Worm (Caenorhabditis elegans) whole organism, dauer: ENCODE data around the gene C26D10.6.

Experiments
- unc-62 ChIP-seq: sonication (generic microtip); optimal IDR thresholded peaks from 2 replicates; lab custom pipeline; 2017; ENCODE audit warnings: missing biosample characterization, missing genetic modification reagents, missing genetic modification characterization

Gene C26D10.6

ce11 chrII:8354233-8354750, at the start of gene C26D10.6:
Gene C26D10.6, minus strand, starts transcription at chrII:8354700.
- TF ChIP-seq unc-62 (GFP tag; lab: Kevin White, UChicago) = no peak

ce11 chrII:8399997-8400396, 45.5 kb upstream of the C26D10.6 start:
- TF ChIP-seq unc-62 (GFP tag; lab: Kevin White, UChicago) = no peak

DNA sequence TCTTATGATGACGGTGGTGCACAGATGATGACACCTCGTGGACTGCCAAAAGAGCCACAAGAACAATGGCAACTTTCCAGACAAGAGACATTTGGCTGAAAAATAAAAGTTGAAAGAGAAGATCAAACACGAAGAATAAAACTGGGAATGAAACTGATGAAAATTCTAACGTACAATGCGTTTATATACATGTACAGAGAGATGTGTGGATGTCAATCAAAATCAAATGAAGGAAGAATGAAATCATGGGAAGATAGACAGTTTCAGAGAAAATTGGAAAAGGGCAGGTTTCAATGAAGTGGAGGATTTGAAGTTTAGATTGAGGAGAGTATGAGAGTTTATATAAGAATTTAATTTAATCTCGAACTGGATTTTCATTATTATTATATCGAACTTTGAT, 44.6 kb upstream of the C26D10.6 start, which contains the start of gene dod-23:
Gene dod-23 (minus strand): TSS at position 101 of the 400 bp plus-strand sequence.
- no peak for TF ChIP-seq unc-62 (GFP tag; lab: Kevin White, UChicago)

- TF ChIP-seq unc-62 (GFP tag; lab: Kevin White, UChicago) = no peak
Observed at ce11 chrII:8396041-8396440, 41.5 kb upstream of the C26D10.6 start, which contains the start of gene F49E12.7. Gene F49E12.7, minus strand, starts transcription at chrII:8396141.

DNA sequence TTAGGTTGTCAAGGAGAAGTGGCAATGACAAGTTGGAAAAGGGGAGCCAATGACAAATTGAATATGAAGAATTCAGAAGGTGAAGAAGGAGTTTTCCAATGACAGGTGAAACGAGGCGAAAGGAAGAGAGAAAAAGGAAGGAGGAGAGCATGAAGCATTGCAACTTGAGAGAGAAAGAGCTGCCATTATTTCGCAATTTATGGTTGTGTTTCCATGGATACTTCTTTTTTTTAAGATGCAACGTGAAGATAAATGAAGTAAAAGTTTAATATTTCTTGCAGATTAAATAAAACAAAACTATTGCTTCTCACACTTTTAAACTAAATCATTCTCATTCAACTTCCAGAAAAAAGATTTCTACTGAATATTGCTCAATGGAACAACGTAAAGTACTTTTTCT, 39.7 kb upstream of the C26D10.6 start, which contains the start of gene F49E12.8:
Gene F49E12.8 (minus strand): TSS at position 101 of the 400 bp plus-strand sequence.
- no peak for TF ChIP-seq unc-62 (GFP tag; lab: Kevin White, UChicago)

DNA sequence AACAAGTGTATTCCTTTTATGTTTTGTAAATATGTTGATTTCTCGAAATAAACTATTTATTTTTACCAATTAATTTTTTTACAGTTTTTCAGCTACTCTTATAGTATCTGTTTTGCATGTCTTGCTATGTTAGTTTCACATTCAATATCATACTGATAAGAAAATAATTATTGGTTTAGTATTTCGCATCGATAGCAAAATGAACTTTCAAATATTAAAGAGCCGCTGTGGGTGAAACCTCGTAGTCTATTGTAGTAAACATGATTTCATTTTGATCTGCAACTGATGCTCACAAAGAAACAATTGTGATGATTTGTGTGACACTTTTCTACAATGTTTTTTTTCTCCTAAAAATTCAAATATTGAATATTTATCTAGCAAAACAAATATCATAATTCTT, 37.7 kb upstream of the C26D10.6 start:
- TF ChIP-seq unc-62 (GFP tag; lab: Kevin White, UChicago) = no peak

DNA sequence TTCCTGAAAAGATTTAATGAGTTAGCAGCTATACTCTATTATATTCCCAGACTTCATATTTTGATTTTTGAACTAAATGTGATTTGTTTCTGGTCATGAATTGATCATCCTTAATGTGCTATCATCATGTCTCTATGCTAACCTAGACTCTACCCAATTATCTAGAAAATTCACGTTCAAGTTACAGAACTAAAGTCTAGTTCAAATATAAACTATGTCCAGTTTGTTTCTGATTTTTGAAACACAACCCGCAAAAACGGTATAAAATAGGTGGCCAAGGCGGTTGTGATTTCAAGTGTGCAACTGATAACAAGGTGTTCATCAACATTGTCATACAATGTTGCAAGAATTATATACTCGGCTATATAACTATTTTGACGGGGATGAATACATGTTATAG, 36.3 kb upstream of the C26D10.6 start, which contains the start of gene F49E12.10:
Gene F49E12.10 (plus strand): TSS at position 301 of the 400 bp plus-strand sequence.
- no peak for TF ChIP-seq unc-62 (GFP tag; lab: Kevin White, UChicago)

- TF ChIP-seq unc-62 (GFP tag; lab: Kevin White, UChicago) = no peak
Observed at ce11 chrII:8388001-8388513, 33.6 kb upstream of the C26D10.6 start, which contains the start of gene drd-1. Gene drd-1, plus strand, starts transcription at chrII:8388051.

DNA sequence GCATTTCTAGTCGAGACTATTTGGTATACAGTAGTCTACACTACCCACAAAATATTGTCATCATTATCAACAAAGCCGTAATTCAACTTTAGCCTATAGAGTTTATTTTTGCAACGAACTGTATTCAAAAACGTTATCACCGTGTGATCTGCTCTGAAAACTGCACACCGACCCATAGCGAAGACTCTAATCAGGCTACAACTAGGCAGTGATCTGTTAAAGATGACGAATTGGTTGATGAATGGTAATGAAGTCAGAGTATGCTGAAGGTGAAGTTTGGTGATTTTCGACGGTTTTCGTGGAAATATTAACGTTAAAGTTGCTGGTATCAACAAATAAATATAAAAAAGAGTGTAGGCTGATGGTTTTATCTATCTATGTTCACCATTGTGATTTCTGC, 32.4 kb upstream of the C26D10.6 start:
- TF ChIP-seq unc-62 (GFP tag; lab: Kevin White, UChicago) = no peak

ce11 chrII:8385561-8385960, 31.1 kb upstream of the C26D10.6 start:
- TF ChIP-seq unc-62 (GFP tag; lab: Kevin White, UChicago) = no peak

DNA sequence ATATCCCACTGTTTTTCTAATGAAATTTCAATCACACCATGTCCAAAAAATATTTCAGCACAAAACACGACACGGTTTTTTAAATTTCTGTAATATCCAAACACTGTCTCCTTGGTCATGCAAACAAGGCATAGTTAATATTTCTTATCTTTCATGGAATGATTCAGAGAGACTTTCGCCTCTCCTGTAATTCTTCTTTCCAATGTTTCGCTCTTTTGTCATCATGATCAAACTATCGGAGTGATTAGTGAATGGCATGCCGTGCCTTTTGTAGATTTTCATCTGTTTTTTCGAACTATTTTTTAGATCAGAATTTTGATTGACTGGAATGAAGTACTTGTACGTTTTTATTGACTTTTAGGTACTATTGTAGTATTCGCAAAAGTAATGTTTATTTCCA, 29.8 kb upstream of the C26D10.6 start:
- TF ChIP-seq unc-62 (GFP tag; lab: Kevin White, UChicago) = no peak

DNA sequence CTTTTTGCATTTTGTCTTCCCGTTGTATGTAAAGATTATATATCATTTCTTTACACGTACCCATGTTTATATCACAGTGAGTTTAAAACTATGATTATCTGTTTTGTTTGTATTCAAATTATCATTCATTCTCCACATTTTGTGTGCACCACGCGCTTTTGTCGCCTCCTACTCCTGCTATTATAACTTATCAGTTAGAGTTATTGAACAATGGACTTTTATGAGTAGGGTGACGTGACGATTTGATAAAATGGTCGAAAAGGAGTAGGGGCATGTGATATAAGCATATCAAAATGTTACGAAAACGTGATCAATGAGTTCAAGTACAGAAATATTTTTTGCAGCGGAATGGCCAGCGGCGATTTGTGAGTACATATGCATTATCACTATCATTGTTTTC, 28.4 kb upstream of the C26D10.6 start:
- no peak for TF ChIP-seq unc-62 (GFP tag; lab: Kevin White, UChicago)

- TF ChIP-seq unc-62 (GFP tag; lab: Kevin White, UChicago) = no peak
Observed at ce11 chrII:8381197-8381596, 26.7 kb upstream of the C26D10.6 start, which contains the start of gene F49E12.12. Gene F49E12.12, plus strand, starts transcription at chrII:8381497.

ce11 chrII:8380188-8380587, 25.7 kb upstream of the C26D10.6 start:
- TF ChIP-seq unc-62 (GFP tag; lab: Kevin White, UChicago) = no peak

ce11 chrII:8377722-8378121, 23.2 kb upstream of the C26D10.6 start:
- no peak for TF ChIP-seq unc-62 (GFP tag; lab: Kevin White, UChicago)

- TF ChIP-seq unc-62 (GFP tag; lab: Kevin White, UChicago) = no peak
Observed at ce11 chrII:8370194-8370593, 15.7 kb upstream of the C26D10.6 start.

DNA sequence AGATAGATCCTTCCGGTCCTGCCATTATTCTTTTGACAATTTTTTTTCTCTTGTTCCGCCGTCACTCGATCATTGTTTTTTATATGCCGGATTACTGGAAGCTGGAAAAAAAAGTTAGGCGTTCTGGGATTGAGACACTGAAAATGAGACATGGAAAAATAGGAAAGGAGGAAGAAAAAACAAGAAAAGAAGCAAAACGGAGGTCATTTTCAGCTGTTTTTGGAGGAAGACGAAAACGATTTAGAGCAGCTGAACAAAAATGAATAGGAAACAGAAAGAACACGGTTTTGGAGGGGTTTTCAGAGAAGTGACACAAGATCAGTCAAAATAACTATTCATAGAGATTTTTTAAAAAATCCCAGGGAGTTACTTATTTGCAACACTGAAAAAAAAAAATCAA, 14.6 kb upstream of the C26D10.6 start, which contains the start of gene amt-3:
Gene amt-3 (minus strand): TSS at position 101 of the 400 bp plus-strand sequence.
- no peak for TF ChIP-seq unc-62 (GFP tag; lab: Kevin White, UChicago)
